Fruit fly (Drosophila melanogaster) whole organism, embryonic: ENCODE results near the gene CG34126.

Experiments used
- CG12659 ChIP-seq: fragments of 200-800 bp; sonication (Bioruptor generic); optimal IDR thresholded peaks from 3 replicates; lab custom pipeline; 2017; ENCODE audit warnings: mild to moderate bottlenecking, missing biosample characterization, missing genetic modification reagents, missing genetic modification characterization
- CG14014 ChIP-seq: fragments of 200-800 bp; sonication (Bioruptor generic); IDR thresholded peaks from 2 replicates; pipeline ENCODE4 v1.3.6; 2022; ENCODE audit warnings: missing biosample characterization, missing genetic modification characterization
- CG14667 ChIP-seq: fragments of 200-800 bp; sonication (Bioruptor generic); IDR thresholded peaks from 2 replicates; pipeline ENCODE4 v1.3.6; 2022; ENCODE audit warnings: missing biosample characterization, missing genetic modification characterization
- CG14710 ChIP-seq: fragments of 200-800 bp; sonication (Bioruptor generic); optimal IDR thresholded peaks from 3 replicates; lab custom pipeline; 2019; ENCODE audit warnings: missing biosample characterization, mild to moderate bottlenecking, missing genetic modification characterization, moderate library complexity
- CG14965 ChIP-seq: fragments of 200-800 bp; sonication (Bioruptor generic); optimal IDR thresholded peaks from 2 replicates; lab custom pipeline; 2016; ENCODE audit warnings: missing biosample characterization, missing genetic modification characterization, borderline replicate concordance
- CG15514 ChIP-seq: fragments of 200-800 bp; sonication (Bioruptor generic); optimal IDR thresholded peaks from 3 replicates; lab custom pipeline; 2017; ENCODE audit warnings: missing biosample characterization, missing genetic modification characterization, mild to moderate bottlenecking, moderate library complexity, missing genetic modification reagents
- CG1792 ChIP-seq: fragments of 200-800 bp; sonication (Bioruptor generic); optimal IDR thresholded peaks from 2 replicates; lab custom pipeline; 2016; ENCODE audit warnings: missing biosample characterization, missing genetic modification characterization
- CG2116 ChIP-seq: fragments of 200-800 bp; sonication (Bioruptor generic); optimal IDR thresholded peaks from 3 replicates; lab custom pipeline; 2018; ENCODE audit warnings: missing biosample characterization, mild to moderate bottlenecking, missing genetic modification characterization
- CG2875 ChIP-seq: fragments of 200-800 bp; sonication (Bioruptor generic); optimal IDR thresholded peaks from 2 replicates; lab custom pipeline; 2017; ENCODE audit warnings: missing biosample characterization, mild to moderate bottlenecking, missing genetic modification characterization, missing genetic modification reagents
- CG4282 ChIP-seq: fragments of 200-800 bp; sonication (Bioruptor generic); optimal IDR thresholded peaks from 2 replicates; lab custom pipeline; 2016; ENCODE audit warnings: missing biosample characterization, missing genetic modification characterization
- CG4707 ChIP-seq: fragments of 200-800 bp; sonication (Bioruptor generic); optimal IDR thresholded peaks from 2 replicates; lab custom pipeline; 2018; ENCODE audit warnings: missing biosample characterization, mild to moderate bottlenecking, missing genetic modification characterization, moderate library complexity
- CG4730 ChIP-seq: fragments of 200-800 bp; sonication (Bioruptor generic); IDR thresholded peaks from 2 replicates; pipeline ENCODE4 v1.3.6; 2022; ENCODE audit warnings: missing biosample characterization, missing genetic modification characterization
- CG6254 ChIP-seq: fragments of 200-800 bp; sonication (Bioruptor generic); optimal IDR thresholded peaks from 3 replicates; lab custom pipeline; 2017; ENCODE audit warnings: mild to moderate bottlenecking, missing biosample characterization, missing genetic modification reagents, missing genetic modification characterization
- CG6791 ChIP-seq: fragments of 200-800 bp; sonication (Bioruptor generic); IDR thresholded peaks from 3 replicates; pipeline ENCODE4 v1.3.6; 2022; ENCODE audit warnings: missing biosample characterization, missing genetic modification characterization; ENCODE audit not compliant: partially characterized antibody
- CG7786 ChIP-seq: fragments of 200-800 bp; sonication (Bioruptor generic); optimal IDR thresholded peaks from 2 replicates; lab custom pipeline; 2016; ENCODE audit warnings: missing biosample characterization, missing genetic modification characterization
- Camta ChIP-seq: fragments of 200-800 bp; sonication (Bioruptor generic); optimal IDR thresholded peaks from 2 replicates; lab custom pipeline; 2016; ENCODE audit warnings: missing biosample characterization, missing genetic modification characterization
- Chrac-16 ChIP-seq: fragments of 200-800 bp; sonication (Bioruptor generic); optimal IDR thresholded peaks from 3 replicates; lab custom pipeline; 2016; ENCODE audit warnings: missing biosample characterization, missing genetic modification characterization
- Deaf1 ChIP-seq: fragments of 200-800 bp; optimal IDR thresholded peaks from 3 replicates; lab custom pipeline; 2019; ENCODE audit warnings: missing biosample characterization, mild to moderate bottlenecking, missing genetic modification characterization, moderate library complexity
- Doc3 ChIP-seq: fragments of 200-800 bp; sonication (Bioruptor generic); IDR thresholded peaks from 3 replicates; pipeline ENCODE4 v1.3.6; 2022; ENCODE audit warnings: missing biosample characterization, missing genetic modification characterization; ENCODE audit not compliant: partially characterized antibody
- E2f1 ChIP-seq: fragments of 200-800 bp; sonication (Bioruptor generic); IDR thresholded peaks from 2 replicates; pipeline ENCODE4 v1.3.6; 2022; ENCODE audit warnings: missing biosample characterization, missing genetic modification characterization
- Fer2 ChIP-seq: fragments of 200-800 bp; sonication (Bioruptor generic); optimal IDR thresholded peaks from 2 replicates; lab custom pipeline; 2018; ENCODE audit warnings: missing biosample characterization, mild to moderate bottlenecking, missing genetic modification characterization, moderate library complexity
- H2.0 ChIP-seq: fragments of 200-800 bp; sonication (Bioruptor generic); IDR thresholded peaks from 2 replicates; pipeline ENCODE4 v1.3.6; 2022; ENCODE audit warnings: missing biosample characterization, missing genetic modification characterization
- HLH4C ChIP-seq: fragments of 200-800 bp; sonication (Bioruptor generic); IDR thresholded peaks from 3 replicates; pipeline ENCODE4 v1.3.6; 2022; ENCODE audit warnings: missing biosample characterization, missing genetic modification characterization; ENCODE audit not compliant: partially characterized antibody
- Hand ChIP-seq: fragments of 200-800 bp; sonication (Bioruptor generic); optimal IDR thresholded peaks from 2 replicates; lab custom pipeline; 2017; ENCODE audit warnings: mild to moderate bottlenecking, missing biosample characterization, missing genetic modification reagents, missing genetic modification characterization
- Hr39 ChIP-seq: fragments of >200 bp; optimal IDR thresholded peaks from 2 replicates; lab custom pipeline; 2017
- Hr51 ChIP-seq, 2 experiments: fragments of 200-800 bp; sonication (Bioruptor generic); optimal IDR thresholded peaks; 2 replicates in 1 of 2; 3 replicates in 1 of 2; lab custom pipeline; 2016 to 2018; ENCODE audit warnings: missing biosample characterization in 2 of 2, missing genetic modification characterization in 2 of 2, mild to moderate bottlenecking in 1 of 2, moderate library complexity in 1 of 2
- Mad ChIP-seq: fragments of 200-800 bp; sonication (Bioruptor generic); optimal IDR thresholded peaks from 2 replicates; lab custom pipeline; 2016; ENCODE audit warnings: missing biosample characterization, missing genetic modification characterization
- Nf-YC ChIP-seq: fragments of 200-800 bp; optimal IDR thresholded peaks from 3 replicates; lab custom pipeline; 2019; ENCODE audit warnings: missing biosample characterization, mild to moderate bottlenecking, missing genetic modification characterization, moderate library complexity
- Rfx ChIP-seq: fragments of 200-800 bp; sonication (Bioruptor generic); IDR thresholded peaks from 2 replicates; pipeline ENCODE4 v1.3.6; 2022; ENCODE audit warnings: missing biosample characterization, missing genetic modification characterization
- Sry-δ ChIP-seq: fragments of 200-800 bp; sonication (Bioruptor generic); optimal IDR thresholded peaks from 2 replicates; lab custom pipeline; 2016; ENCODE audit warnings: missing biosample characterization, missing genetic modification characterization
- Tbp ChIP-seq: fragments of >200 bp; optimal IDR thresholded peaks from 2 replicates; lab custom pipeline; 2018; ENCODE audit warnings: missing biosample characterization, missing genetic modification characterization
- br ChIP-seq: fragments of >200 bp; optimal IDR thresholded peaks from 2 replicates; lab custom pipeline; 2017
- caup ChIP-seq: fragments of 200-800 bp; sonication (Bioruptor generic); optimal IDR thresholded peaks from 3 replicates; lab custom pipeline; 2017; ENCODE audit warnings: missing biosample characterization, mild to moderate bottlenecking, missing genetic modification characterization, moderate library complexity; ENCODE audit not compliant: severe bottlenecking
- crc ChIP-seq: fragments of 200-800 bp; sonication (Bioruptor generic); optimal IDR thresholded peaks from 2 replicates; lab custom pipeline; 2016; ENCODE audit warnings: missing biosample characterization, missing genetic modification characterization
- fd64A ChIP-seq: fragments of 200-800 bp; sonication (Bioruptor generic); optimal IDR thresholded peaks from 3 replicates; lab custom pipeline; 2018; ENCODE audit warnings: missing biosample characterization, mild to moderate bottlenecking, missing genetic modification characterization
- gcm ChIP-seq: fragments of 200-800 bp; sonication (Bioruptor generic); optimal IDR thresholded peaks from 2 replicates; lab custom pipeline; 2019; ENCODE audit warnings: missing biosample characterization, mild to moderate bottlenecking, missing genetic modification characterization, moderate library complexity
- ham ChIP-seq: fragments of 200-800 bp; sonication (Bioruptor generic); IDR thresholded peaks from 2 replicates; pipeline ENCODE4 v1.3.6; 2022; ENCODE audit warnings: missing biosample characterization, missing genetic modification characterization
- hbn ChIP-seq: fragments of 200-800 bp; sonication (Bioruptor generic); IDR thresholded peaks from 2 replicates; pipeline ENCODE4 v1.3.6; 2022; ENCODE audit warnings: missing biosample characterization, missing genetic modification characterization; ENCODE audit not compliant: partially characterized antibody
- hkb ChIP-seq, 2 experiments: fragments of 200-800 bp in 1 of 2; fragments of >200 bp in 1 of 2; sonication (Bioruptor generic) in 1 of 2; IDR thresholded peaks in 1 of 2; optimal IDR thresholded peaks in 1 of 2; 2 replicates each; pipeline versions ENCODE4 v1.3.6 to Lab custom; 2017 to 2022; ENCODE audit warnings: missing biosample characterization in 1 of 2, missing genetic modification characterization in 1 of 2
- jumu ChIP-seq: fragments of 200-800 bp; sonication (Bioruptor generic); optimal IDR thresholded peaks from 3 replicates; lab custom pipeline; 2016; ENCODE audit warnings: missing biosample characterization, missing genetic modification characterization
- mld ChIP-seq: fragments of 200-800 bp; sonication (Bioruptor generic); IDR thresholded peaks from 3 replicates; pipeline ENCODE4 v1.3.6; 2022; ENCODE audit warnings: missing biosample characterization, missing genetic modification characterization; ENCODE audit not compliant: partially characterized antibody
- oc ChIP-seq: fragments of 200-800 bp; sonication (Bioruptor generic); optimal IDR thresholded peaks from 2 replicates; lab custom pipeline; 2018; ENCODE audit warnings: missing biosample characterization, mild to moderate bottlenecking, missing genetic modification characterization, moderate library complexity
- pum ChIP-seq: fragments of 200-800 bp; sonication (Bioruptor generic); optimal IDR thresholded peaks from 2 replicates; lab custom pipeline; 2016; ENCODE audit warnings: missing biosample characterization, missing genetic modification characterization
- repo ChIP-seq: fragments of 200-800 bp; sonication (Bioruptor generic); optimal IDR thresholded peaks from 2 replicates; lab custom pipeline; 2016; ENCODE audit warnings: missing biosample characterization, missing genetic modification characterization
- ro ChIP-seq: fragments of 200-800 bp; sonication (Bioruptor generic); IDR thresholded peaks from 2 replicates; pipeline ENCODE4 v1.3.6; 2022; ENCODE audit warnings: missing biosample characterization, missing genetic modification characterization
- slbo ChIP-seq: fragments of 200-800 bp; sonication (Bioruptor generic); IDR thresholded peaks from 2 replicates; pipeline ENCODE4 v1.3.6; 2022; ENCODE audit warnings: missing biosample characterization, missing genetic modification characterization
- slou ChIP-seq: fragments of 200-800 bp; sonication (Bioruptor generic); optimal IDR thresholded peaks from 3 replicates; lab custom pipeline; 2016; ENCODE audit warnings: missing biosample characterization, missing genetic modification characterization
- sr ChIP-seq: fragments of 200-800 bp; sonication (Bioruptor generic); IDR thresholded peaks from 3 replicates; pipeline ENCODE4 v1.3.6; 2022; ENCODE audit warnings: missing biosample characterization, missing genetic modification characterization
- zfh2 ChIP-seq: fragments of 200-800 bp; sonication (Bioruptor generic); optimal IDR thresholded peaks from 2 replicates; lab custom pipeline; 2016; ENCODE audit warnings: missing biosample characterization, missing genetic modification characterization

The CG34126 gene

DNA sequence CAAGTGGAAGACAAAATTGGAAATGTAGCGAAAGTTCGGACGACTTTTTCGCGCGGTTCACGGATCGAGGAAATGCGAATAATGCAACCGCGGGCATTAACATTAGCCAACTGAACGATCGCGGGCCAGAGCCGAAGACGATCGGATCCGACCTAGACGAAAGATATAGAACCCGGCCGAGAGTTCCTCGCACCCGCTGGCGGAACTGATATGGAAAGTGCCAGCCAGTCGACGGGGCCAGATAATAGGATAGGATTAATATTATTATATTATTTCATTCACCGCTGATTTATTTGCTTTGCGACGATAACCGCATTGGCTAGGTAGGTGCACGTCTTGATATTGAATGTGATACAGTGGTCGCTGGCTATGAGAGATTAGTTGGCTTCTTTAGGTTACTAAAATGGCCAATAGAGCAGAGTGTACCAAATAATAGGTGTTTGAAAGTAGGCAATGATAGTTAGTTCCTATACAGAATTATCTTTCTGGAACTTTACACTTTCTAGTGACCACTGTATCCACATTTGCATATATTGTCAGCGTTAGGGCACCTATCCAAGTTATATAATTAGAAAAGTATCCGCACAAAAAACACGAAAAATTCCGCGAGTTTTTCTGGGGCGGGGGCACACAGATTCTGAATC, 18.1 kb downstream of the CG34126 start (continued):
- TF ChIP-seq Hr51 (GFP tag; optimal IDR thresholded peaks at IDR 0.05; lab: Kevin White, UChicago) (peak; percentile 36 to 64), CG2875 (GFP tag; lab: Kevin White, UChicago) (no peak), H2.0 (peak; percentile 63), jumu (GFP tag; lab: Kevin White, UChicago) (peak; percentile 48), slbo (GFP tag; lab: Robert Waterston, UW) (peak; percentile 85), repo (GFP tag; lab: Kevin White, UChicago) (peak; percentile 35), CG14014 (peak; percentile 64), caup (peak; percentile 41), hkb (optimal IDR thresholded peaks at IDR 0.05; lab: Kevin White, UChicago) (no peak), hkb (GFP tag; IDR thresholded peaks at IDR 0.05; lab: Robert Waterston, UW) (peak; percentile 64), Tbp (GFP tag; lab: Kevin White, UChicago) (no peak), crc (GFP tag; lab: Kevin White, UChicago) (peak; percentile 32), Hand (GFP tag; lab: Kevin White, UChicago) (peak; percentile 11), Chrac-16 (GFP tag; lab: Kevin White, UChicago) (peak; percentile 74), pum (GFP tag; lab: Kevin White, UChicago) (peak; percentile 43), CG4282 (GFP tag; lab: Kevin White, UChicago) (no peak), CG4707 (GFP tag; lab: Kevin White, UChicago) (peak; percentile 56), mld (GFP tag; lab: Robert Waterston, UW) (no peak), CG7786 (GFP tag; lab: Kevin White, UChicago) (peak; percentile 58), ro (GFP tag; lab: Robert Waterston, UW) (no peak), CG6254 (GFP tag; lab: Kevin White, UChicago) (peak; percentile 34), CG4730 (GFP tag; lab: Robert Waterston, UW) (peak; percentile 49; the same call in 1 of the 2 replicates), HLH4C (GFP tag; lab: Robert Waterston, UW) (no peak), Nf-YC (tag; lab: Kevin White, UChicago) (peak; percentile 1), hbn (GFP tag; lab: Robert Waterston, UW) (no peak), CG14965 (GFP tag; lab: Kevin White, UChicago) (no peak), Camta (GFP tag; lab: Kevin White, UChicago) (peak; percentile 30), fd64A (peak; percentile 2), ham (GFP tag; lab: Robert Waterston, UW) (no peak), oc (tag; lab: Kevin White, UChicago) (peak; percentile 17), Doc3 (no peak), br (lab: Kevin White, UChicago) (no peak), E2f1 (GFP tag; lab: Robert Waterston, UW) (peak; percentile 60), Deaf1 (peak; percentile 41), sr (peak; percentile 22; the same call in 1 of the 3 replicates), CG14710 (tag; lab: Kevin White, UChicago) (peak; percentile 24), slou (GFP tag; lab: Kevin White, UChicago) (peak; percentile 27), CG12659 (GFP tag; lab: Kevin White, UChicago) (peak; percentile 40), CG15514 (GFP tag; lab: Kevin White, UChicago) (peak; percentile 25), gcm (no peak), Mad (GFP tag; lab: Kevin White, UChicago) (peak; percentile 41), Hr39 (lab: Kevin White, UChicago) (no peak), Fer2 (tag; lab: Kevin White, UChicago) (peak; percentile 40), CG2116 (no peak), CG1792 (GFP tag; lab: Kevin White, UChicago) (peak; percentile 37), CG14667 (GFP tag; lab: Robert Waterston, UW) (peak; percentile 65), zfh2 (GFP tag; lab: Kevin White, UChicago) (peak; percentile 46), CG6791 (GFP tag; lab: Robert Waterston, UW) (no peak), Sry-δ (peak; percentile 10), Rfx (GFP tag; lab: Robert Waterston, UW) (peak; percentile 86)
